Fruit fly (Drosophila melanogaster) whole organism, wandering third instar larva: ENCODE results near the gene CG6959.

Experiments
- dsf ChIP-seq: sonication (Bioruptor generic); optimal IDR thresholded peaks from 2 replicates; lab custom pipeline; 2016; ENCODE audit warnings: missing biosample characterization, missing genetic modification characterization, borderline replicate concordance
- lola ChIP-seq: fragments of >200 bp; optimal IDR thresholded peaks from 2 replicates; lab custom pipeline; 2017; ENCODE audit warnings: missing biosample characterization, missing genetic modification characterization
- pan ChIP-seq: fragments of >200 bp; optimal IDR thresholded peaks from 2 replicates; lab custom pipeline; 2017
- sage ChIP-seq: fragments of 200-800 bp; sonication (Bioruptor generic); optimal IDR thresholded peaks from 2 replicates; lab custom pipeline; 2016; ENCODE audit warnings: missing biosample characterization, mild to moderate bottlenecking, missing genetic modification characterization
- usp ChIP-seq: fragments of >200 bp; optimal IDR thresholded peaks from 2 replicates; lab custom pipeline; 2017; ENCODE audit warnings: missing biosample characterization, missing genetic modification characterization

DNA sequence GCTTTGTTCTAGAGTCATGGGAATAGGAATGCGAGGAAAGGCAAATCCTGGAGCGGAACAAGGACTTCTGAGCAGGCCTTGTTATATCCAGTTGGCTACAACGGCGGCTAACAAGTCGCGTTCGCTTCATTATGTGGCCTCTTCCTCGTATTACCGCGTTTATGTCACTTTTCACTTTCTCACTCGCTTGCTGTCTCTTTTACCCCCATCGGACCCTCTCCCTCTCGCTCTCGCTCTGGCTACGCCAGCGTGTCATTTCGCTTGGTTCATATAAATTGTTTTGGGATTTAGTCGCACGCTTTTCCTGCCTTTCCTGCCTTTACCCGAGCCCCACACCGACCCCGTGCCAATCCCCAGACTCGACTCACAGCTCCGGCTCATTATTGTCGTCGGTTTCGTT is 13.0 kb downstream of the CG6959 start:
- TF ChIP-seq lola (GFP tag; lab: Kevin White, UChicago), result no peak
- TF ChIP-seq dsf (GFP tag; lab: Kevin White, UChicago), result no peak
- TF ChIP-seq usp, result no peak
- no peak for TF ChIP-seq sage (GFP tag; lab: Kevin White, UChicago)
- no peak for TF ChIP-seq pan
